Comparison of ENCODE assay signal across 1 worm cellular context in the genomic region with DNA sequence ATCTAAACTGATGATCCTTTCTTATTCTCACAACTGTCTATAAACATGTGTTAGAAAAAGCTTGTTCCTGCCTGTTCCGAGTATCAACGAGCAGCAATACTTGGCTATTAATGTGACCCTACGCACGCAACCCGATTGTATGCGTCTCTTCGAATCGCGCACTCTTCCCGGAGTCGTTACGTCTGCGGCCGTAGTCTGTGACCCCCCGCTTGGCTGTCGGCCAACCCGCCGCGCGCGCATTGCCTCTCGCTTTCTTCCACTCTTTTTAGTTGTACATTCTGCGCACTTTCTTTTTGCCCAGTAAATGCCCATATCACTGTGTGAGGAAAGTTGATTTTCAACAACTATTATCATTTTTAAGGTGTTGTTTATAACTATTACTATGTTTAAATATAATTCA.
TF ChIP-seq lines count a peak whose summit lies in the region.

No protein-coding gene starts in this region.

TF ChIP-seq in whole organism, L4 larva, 104 proteins besides CTCF, POLR2A, EP300 and RAD21 (continued from another document):
- TF ChIP-seq nhr-77 (tag; optimal IDR thresholded peaks at IDR 0.05; lab: Kevin White, UChicago) (no peak), aly-2 (tag; optimal IDR thresholded peaks at IDR 0.05; lab: Kevin White, UChicago) (no peak), lir-3 (tag; optimal IDR thresholded peaks at IDR 0.05; lab: Kevin White, UChicago) (no peak), hlh-11 (tag; optimal IDR thresholded peaks at IDR 0.05; lab: Kevin White, UChicago) (peak; percentile 44), nhr-237 (tag; optimal IDR thresholded peaks at IDR 0.05; lab: Kevin White, UChicago) (no peak), Y75B8A.6 (GFP tag; IDR thresholded peaks at IDR 0.05; lab: Robert Waterston, UW) (no peak), lin-1 (GFP tag; IDR thresholded peaks at IDR 0.05; lab: Robert Waterston, UW) (no peak), nhr-6 (tag; optimal IDR thresholded peaks at IDR 0.05; lab: Kevin White, UChicago) (no peak), hmg-1.1 (GFP tag; IDR thresholded peaks at IDR 0.05; lab: Robert Waterston, UW) (peak; percentile 67), spr-1 (tag; optimal IDR thresholded peaks at IDR 0.05; lab: Kevin White, UChicago) (no peak), zip-11 (GFP tag; IDR thresholded peaks at IDR 0.05; lab: Robert Waterston, UW) (no peak), zfp-2 (tag; optimal IDR thresholded peaks at IDR 0.05; lab: Kevin White, UChicago) (no peak), F49E8.2 (tag; optimal IDR thresholded peaks at IDR 0.05; lab: Kevin White, UChicago; ENCODE audit: borderline replicate concordance) (no peak), nhr-11 (tag; optimal IDR thresholded peaks at IDR 0.05; lab: Kevin White, UChicago) (peak; percentile 48), ceh-82 (tag; optimal IDR thresholded peaks at IDR 0.05; lab: Kevin White, UChicago) (no peak), lsy-2 (tag; optimal IDR thresholded peaks at IDR 0.05; lab: Kevin White, UChicago) (no peak), daf-12 (tag; optimal IDR thresholded peaks at IDR 0.05; lab: Kevin White, UChicago) (no peak), ctbp-1 (GFP tag; IDR thresholded peaks at IDR 0.05; lab: Robert Waterston, UW) (peak; percentile 21; the same call in 1 of the 2 replicates), Y105C5A.15 (GFP tag; IDR thresholded peaks at IDR 0.05; lab: Robert Waterston, UW) (no peak), T26A8.4 (GFP tag; IDR thresholded peaks at IDR 0.05; lab: Robert Waterston, UW) (no peak), nhr-111 (GFP tag; optimal IDR thresholded peaks at IDR 0.05; lab: Kevin White, UChicago) (no peak), pha-4 (GFP tag; IDR thresholded peaks at IDR 0.05; lab: Robert Waterston, UW) (no peak), pha-4 (tag; optimal IDR thresholded peaks at IDR 0.05; lab: Kevin White, UChicago) (no peak), unc-39 (tag; optimal IDR thresholded peaks at IDR 0.05; lab: Kevin White, UChicago) (no peak), F37D6.2 (tag; optimal IDR thresholded peaks at IDR 0.05; lab: Kevin White, UChicago) (no peak), nhr-28 (tag; optimal IDR thresholded peaks at IDR 0.05; lab: Kevin White, UChicago) (peak; percentile 25), mdl-1 (tag; optimal IDR thresholded peaks at IDR 0.05; lab: Kevin White, UChicago) (peak in 1 of 2 experiments; percentile 8), lin-38 (GFP tag; IDR thresholded peaks at IDR 0.05; lab: Robert Waterston, UW) (no peak), arid-1 (GFP tag; conservative IDR thresholded peaks at IDR 0.05; lab: Robert Waterston, UW) (no peak), hif-1 (tag; optimal IDR thresholded peaks at IDR 0.05; lab: Kevin White, UChicago) (peak in 1 of 2 experiments; percentile 51), lin-13 (GFP tag; optimal IDR thresholded peaks at IDR 0.05; lab: Kevin White, UChicago) (no peak), madf-5 (GFP tag; IDR thresholded peaks at IDR 0.05; lab: Robert Waterston, UW) (no peak), egl-43 (GFP tag; IDR thresholded peaks at IDR 0.05; lab: Robert Waterston, UW) (no peak), daf-16 (GFP tag; optimal IDR thresholded peaks at IDR 0.05; lab: Kevin White, UChicago) (peak in 1 of 2 experiments; percentile 14), daf-16 (tag; optimal IDR thresholded peaks at IDR 0.05; lab: Kevin White, UChicago) (no peak), F26F4.8 (GFP tag; conservative IDR thresholded peaks at IDR 0.05; lab: Robert Waterston, UW) (no peak), Y5F2A.4 (GFP tag; optimal IDR thresholded peaks at IDR 0.05; lab: Kevin White, UChicago) (no peak), nhr-102 (tag; optimal IDR thresholded peaks at IDR 0.05; lab: Kevin White, UChicago) (no peak), mxl-2 (GFP tag; conservative IDR thresholded peaks at IDR 0.05; lab: Robert Waterston, UW) (no peak)
